Worm (Caenorhabditis elegans) whole organism, early embryonic: ENCODE measurements around the gene Y43F8C.6.

Experiments
- B0310.2 ChIP-seq: sonication (generic microtip); optimal IDR thresholded peaks from 2 replicates; lab custom pipeline; 2016; ENCODE audit warnings: mild to moderate bottlenecking, missing genetic modification characterization, missing compliant biosample characterization
- F13C5.2 ChIP-seq: sonication (generic microtip); optimal IDR thresholded peaks from 2 replicates; lab custom pipeline; 2017; ENCODE audit warnings: mild to moderate bottlenecking, missing genetic modification characterization, inconsistent platforms, missing compliant biosample characterization
- aly-1 ChIP-seq: sonication (generic microtip); optimal IDR thresholded peaks from 2 replicates; lab custom pipeline; 2016; ENCODE audit warnings: missing genetic modification characterization, missing compliant biosample characterization
- ama-1 ChIP-seq: fragments of 150-350 bp; optimal IDR thresholded peaks from 2 replicates; lab custom pipeline; 2014
- ceh-13 ChIP-seq: fragments of 200-800 bp; sonication (Bioruptor generic); optimal IDR thresholded peaks from 2 replicates; lab custom pipeline; 2018; ENCODE audit warnings: mild to moderate bottlenecking, missing genetic modification characterization, missing compliant biosample characterization
- ceh-36 ChIP-seq: sonication (generic microtip); optimal IDR thresholded peaks from 2 replicates; lab custom pipeline; 2016; ENCODE audit warnings: missing genetic modification characterization, inconsistent platforms, missing compliant biosample characterization
- ets-7 ChIP-seq: sonication (generic microtip); optimal IDR thresholded peaks from 2 replicates; lab custom pipeline; 2016; ENCODE audit warnings: missing genotype, missing genetic modification characterization, missing compliant biosample characterization
- flt-1 ChIP-seq: fragments of 200-800 bp; sonication (Bioruptor generic); IDR thresholded peaks from 2 replicates; pipeline ENCODE4 v1.3.6; 2022; ENCODE audit warnings: missing genetic modification characterization, missing compliant biosample characterization
- hmbx-1 ChIP-seq: sonication (generic microtip); optimal IDR thresholded peaks from 2 replicates; lab custom pipeline; 2016; ENCODE audit warnings: mild to moderate bottlenecking, missing genetic modification characterization, missing compliant biosample characterization
- hmg-4 ChIP-seq: fragments of 200-800 bp; sonication (Bioruptor generic); optimal IDR thresholded peaks from 2 replicates; lab custom pipeline; 2018; ENCODE audit warnings: mild to moderate bottlenecking, missing genetic modification characterization, missing compliant biosample characterization
- hnd-1 ChIP-seq: sonication (generic microtip); optimal IDR thresholded peaks from 2 replicates; lab custom pipeline; 2016; ENCODE audit warnings: missing genetic modification characterization, missing compliant biosample characterization
- pes-1 ChIP-seq: fragments of 200-800 bp; sonication (Bioruptor generic); IDR thresholded peaks from 2 replicates; pipeline ENCODE4 v1.3.6; 2022; ENCODE audit warnings: missing genetic modification reagents, missing genetic modification characterization, missing compliant biosample characterization
- scrt-1 ChIP-seq: fragments of 200-800 bp; sonication (Bioruptor generic); IDR thresholded peaks from 2 replicates; pipeline ENCODE4 v1.3.6; 2022; ENCODE audit warnings: missing genetic modification characterization, missing compliant biosample characterization
- sea-1 ChIP-seq: fragments of 200-800 bp; sonication (Bioruptor generic); conservative IDR thresholded peaks from 2 replicates; pipeline ENCODE4 v1.3.6; 2022; ENCODE audit warnings: missing genetic modification characterization, missing compliant biosample characterization
- tbx-11 ChIP-seq: fragments of 200-800 bp; sonication (Bioruptor generic); IDR thresholded peaks from 2 replicates; pipeline ENCODE4 v1.3.6; 2022; ENCODE audit warnings: missing genetic modification characterization, missing compliant biosample characterization
- tbx-37 ChIP-seq: fragments of 200-800 bp; sonication (Bioruptor generic); conservative IDR thresholded peaks from 2 replicates; pipeline ENCODE4 v1.3.6; 2022; ENCODE audit warnings: missing genetic modification reagents, missing genetic modification characterization, missing compliant biosample characterization
- tra-4 ChIP-seq: sonication (generic microtip); optimal IDR thresholded peaks from 2 replicates; lab custom pipeline; 2017; ENCODE audit warnings: missing genetic modification characterization, missing compliant biosample characterization

The Y43F8C.6 gene

ce11 chrV:19625719-19626118 lies 15.0 kb downstream of the Y43F8C.6 start:
- TF ChIP-seq tbx-11 (no peak), aly-1 (tag; lab: Kevin White, UChicago) (no peak)

- TF ChIP-seq tbx-11, result no peak
- no peak for TF ChIP-seq ceh-36
- no peak for TF ChIP-seq pes-1 (GFP tag; lab: Robert Waterston, UW)
- no peak for TF ChIP-seq flt-1
- TF ChIP-seq sea-1, result no peak
- no peak for TF ChIP-seq hmbx-1 (tag; lab: Kevin White, UChicago)
- TF ChIP-seq ceh-13, result no peak
- no peak for TF ChIP-seq aly-1 (tag; lab: Kevin White, UChicago)
These were observed 16.0 kb downstream of the Y43F8C.6 start, which contains the start of gene dyf-19 for ce11 chrV:19624749-19625148. dyf-19 (plus strand) TSS chrV:19625049.

DNA sequence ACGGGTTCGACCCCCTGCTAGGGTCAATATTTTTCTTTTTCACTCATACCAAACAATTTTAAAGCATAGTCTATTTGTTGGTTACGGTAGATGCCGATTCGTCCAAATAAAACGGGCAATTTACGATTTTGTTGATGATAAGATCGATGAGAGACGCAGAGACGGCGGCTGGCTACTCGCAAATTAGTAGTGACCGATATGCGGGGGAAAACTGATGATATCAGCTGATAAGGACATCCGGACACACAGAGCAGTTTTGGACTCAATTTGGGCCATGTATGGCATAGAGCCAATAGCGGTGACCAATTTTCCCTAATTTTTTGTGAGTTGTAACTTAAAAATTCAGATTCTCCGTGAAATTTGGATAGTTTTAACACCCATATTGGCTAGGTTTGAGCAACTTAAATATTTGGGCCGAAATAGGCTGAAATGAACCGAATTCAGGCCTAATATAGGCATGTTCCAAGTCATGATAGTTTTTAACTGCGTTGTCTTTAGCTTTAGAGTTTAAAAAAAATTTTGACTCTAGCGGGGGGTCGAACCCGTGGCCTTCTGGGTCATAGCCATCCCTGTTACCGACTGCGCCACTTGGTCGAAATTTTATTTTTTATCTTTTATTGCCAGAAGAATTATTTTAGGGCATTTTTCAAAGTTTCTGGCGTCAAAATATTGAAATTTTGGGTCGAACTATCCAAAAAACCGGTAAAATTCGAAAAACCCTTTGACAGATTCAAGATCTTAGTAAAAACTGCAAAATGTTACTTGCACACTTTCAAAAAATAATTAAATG lies 17.0 kb downstream of the Y43F8C.6 start:
- TF ChIP-seq ama-1 (lab: Kevin White, UChicago) (no peak), ceh-36 (no peak)

- TF ChIP-seq tbx-37 (no peak), sea-1 (0 out of 2 replicates have a peak, but pooled peaks have one; percentile 41), F13C5.2 (tag; lab: Kevin White, UChicago) (peak; percentile 26), scrt-1 (GFP tag; lab: Robert Waterston, UW) (no peak; the same call in 1 of the 2 replicates), hmg-4 (GFP tag; lab: Kevin White, UChicago) (peak; percentile 73), flt-1 (peak; percentile 18; the same call in 1 of the 2 replicates)
These were observed 18.2 kb downstream of the Y43F8C.6 start, which contains the start of gene Y43F8C.3 for ce11 chrV:19622440-19622914. Y43F8C.3 (minus strand) TSS chrV:19622626.

DNA sequence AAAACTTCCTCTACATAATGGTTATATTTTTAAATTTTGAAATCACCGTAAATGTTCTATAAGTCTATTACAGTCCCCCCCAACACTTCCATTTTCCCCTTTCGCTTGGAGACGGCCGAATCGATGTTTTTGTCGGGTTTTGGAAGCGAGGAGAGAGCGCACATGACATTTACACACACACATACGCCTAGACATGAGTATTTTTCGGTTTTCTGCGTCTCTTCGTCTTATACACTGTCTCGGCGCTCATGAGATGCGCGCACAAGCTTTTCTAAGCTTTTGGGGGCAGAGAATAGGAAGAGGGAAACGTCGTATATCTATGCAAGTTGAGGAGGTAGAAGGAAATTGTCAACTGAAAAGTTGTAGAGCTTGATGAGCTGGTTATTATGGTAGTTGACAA lies 20.6 kb downstream of the Y43F8C.6 start:
- TF ChIP-seq aly-1 (tag; lab: Kevin White, UChicago), result no peak
- TF ChIP-seq tra-4 (tag; lab: Kevin White, UChicago), result no peak
- TF ChIP-seq tbx-11, result no peak
- no peak for TF ChIP-seq flt-1
- no peak for TF ChIP-seq sea-1
- TF ChIP-seq hmg-4 (GFP tag; lab: Kevin White, UChicago), result no peak
- TF ChIP-seq ceh-36, result no peak
- TF ChIP-seq ama-1 (lab: Kevin White, UChicago), result no peak
- no peak for TF ChIP-seq tbx-37
- TF ChIP-seq ceh-13, result no peak
- no peak for TF ChIP-seq hmbx-1 (tag; lab: Kevin White, UChicago)
- TF ChIP-seq B0310.2 (tag; lab: Kevin White, UChicago), result no peak
- no peak for TF ChIP-seq scrt-1 (GFP tag; lab: Robert Waterston, UW)

DNA sequence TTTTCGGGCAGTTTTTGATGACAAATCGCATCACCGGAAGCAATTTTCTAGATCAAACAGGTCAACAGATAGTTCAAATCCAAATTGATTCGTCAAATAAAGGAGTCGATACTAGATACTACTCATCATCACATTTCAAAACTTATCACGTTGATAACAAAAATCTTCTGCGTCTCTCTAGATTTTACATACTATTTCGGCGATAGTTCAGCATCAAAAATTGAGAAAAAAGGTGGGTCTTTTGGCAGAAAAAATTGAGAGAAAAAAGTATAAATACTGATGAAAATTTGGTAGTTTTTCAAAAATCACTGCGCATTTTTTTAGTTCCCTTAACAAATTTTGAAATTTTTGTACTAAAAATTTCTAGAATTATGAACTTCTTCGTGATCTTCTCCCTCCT lies 27.5 kb downstream of the Y43F8C.6 start, which contains the start of gene nlp-26:
nlp-26 (plus strand) TSS at position 301 of the 400 bp plus-strand sequence.
- no peak for TF ChIP-seq ceh-13
- no peak for TF ChIP-seq pes-1 (GFP tag; lab: Robert Waterston, UW)
- no peak for TF ChIP-seq B0310.2 (tag; lab: Kevin White, UChicago)
- no peak for TF ChIP-seq hmbx-1 (tag; lab: Kevin White, UChicago)
- no peak for TF ChIP-seq sea-1
- TF ChIP-seq scrt-1 (GFP tag; lab: Robert Waterston, UW), result no peak
- TF ChIP-seq ceh-36, result no peak
- no peak for TF ChIP-seq tbx-11
- no peak for TF ChIP-seq tra-4 (tag; lab: Kevin White, UChicago)
- TF ChIP-seq ets-7 (tag; lab: Kevin White, UChicago), result no peak
- no peak for TF ChIP-seq F13C5.2 (tag; lab: Kevin White, UChicago)
- TF ChIP-seq hmg-4 (GFP tag; lab: Kevin White, UChicago), result no peak
- TF ChIP-seq tbx-37, result no peak
- TF ChIP-seq flt-1, result no peak
- no peak for TF ChIP-seq hnd-1 (tag; lab: Kevin White, UChicago)
- no peak for TF ChIP-seq ama-1 (lab: Kevin White, UChicago)
- no peak for TF ChIP-seq aly-1 (tag; lab: Kevin White, UChicago)

ce11 chrV:19611675-19612345 lies 28.9 kb downstream of the Y43F8C.6 start:
- TF ChIP-seq ceh-13 (no peak), tbx-11 (no peak), hmbx-1 (tag; lab: Kevin White, UChicago) (no peak), tra-4 (tag; lab: Kevin White, UChicago) (no peak), ets-7 (tag; lab: Kevin White, UChicago) (no peak), tbx-37 (no peak), ama-1 (lab: Kevin White, UChicago) (no peak), pes-1 (GFP tag; lab: Robert Waterston, UW) (no peak), B0310.2 (tag; lab: Kevin White, UChicago) (no peak), hnd-1 (tag; lab: Kevin White, UChicago) (no peak), scrt-1 (GFP tag; lab: Robert Waterston, UW) (no peak)

ce11 chrV:19610118-19610707 lies 30.5 kb downstream of the Y43F8C.6 start:
- TF ChIP-seq ceh-13, result no peak
- TF ChIP-seq scrt-1 (GFP tag; lab: Robert Waterston, UW), result no peak
- TF ChIP-seq F13C5.2 (tag; lab: Kevin White, UChicago), result no peak
- no peak for TF ChIP-seq tra-4 (tag; lab: Kevin White, UChicago)
- no peak for TF ChIP-seq aly-1 (tag; lab: Kevin White, UChicago)
- TF ChIP-seq flt-1, result no peak
- TF ChIP-seq hmbx-1 (tag; lab: Kevin White, UChicago), result no peak
- no peak for TF ChIP-seq tbx-11
- TF ChIP-seq tbx-37, result no peak
- TF ChIP-seq ama-1 (lab: Kevin White, UChicago), result no peak
- no peak for TF ChIP-seq ets-7 (tag; lab: Kevin White, UChicago)
- TF ChIP-seq pes-1 (GFP tag; lab: Robert Waterston, UW), result no peak
- no peak for TF ChIP-seq B0310.2 (tag; lab: Kevin White, UChicago)
- no peak for TF ChIP-seq hnd-1 (tag; lab: Kevin White, UChicago)
- TF ChIP-seq sea-1, result no peak
- no peak for TF ChIP-seq ceh-36
- no peak for TF ChIP-seq hmg-4 (GFP tag; lab: Kevin White, UChicago)
